Worm (Caenorhabditis elegans) whole organism, L1 larva: ENCODE measurements around the gene frpr-19.

ENCODE experiments used
- C04F5.9 ChIP-seq: sonication (generic microtip); optimal IDR thresholded peaks from 2 replicates; lab custom pipeline; 2016; ENCODE audit warnings: missing genetic modification characterization, missing compliant biosample characterization
- aha-1 ChIP-seq: fragments of 150-350 bp; optimal IDR thresholded peaks from 2 replicates; lab custom pipeline; 2014; ENCODE audit warnings: missing biosample characterization, missing genetic modification characterization
- alr-1 ChIP-seq: fragments of 200-800 bp; sonication (Bioruptor generic); optimal IDR thresholded peaks from 2 replicates; lab custom pipeline; 2018; ENCODE audit warnings: borderline replicate concordance, mild to moderate bottlenecking, missing genetic modification characterization, missing compliant biosample characterization
- ama-1 ChIP-seq: fragments of 150-350 bp; optimal IDR thresholded peaks from 2 replicates; lab custom pipeline; 2014
- ceh-8 ChIP-seq: fragments of 200-800 bp; sonication (Bioruptor generic); optimal IDR thresholded peaks from 2 replicates; lab custom pipeline; 2018; ENCODE audit warnings: mild to moderate bottlenecking, missing genetic modification characterization, moderate library complexity, missing compliant biosample characterization
- ceh-82 ChIP-seq, 3 experiments: fragments of 150-350 bp in 1 of 3; sonication (generic microtip) in 2 of 3; optimal IDR thresholded peaks; 2 replicates each; lab custom pipeline; 2014 to 2017; ENCODE audit warnings: missing biosample characterization in 3 of 3, missing genetic modification characterization in 3 of 3
- ces-1 ChIP-seq: fragments of 150-350 bp; optimal IDR thresholded peaks from 2 replicates; lab custom pipeline; 2014; ENCODE audit warnings: missing biosample characterization, missing genetic modification reagents, missing genetic modification characterization
- dpl-1 ChIP-seq, 3 experiments: fragments of 150-350 bp in 2 of 3; sonication (generic microtip) in 1 of 3; optimal IDR thresholded peaks; 2 replicates each; lab custom pipeline; 2014 to 2017; ENCODE audit warnings: missing biosample characterization in 3 of 3, missing genetic modification characterization in 3 of 3, missing genetic modification reagents in 3 of 3
- dsc-1 ChIP-seq: sonication (generic microtip); optimal IDR thresholded peaks from 2 replicates; lab custom pipeline; 2016; ENCODE audit warnings: mild to moderate bottlenecking, missing genetic modification characterization, missing compliant biosample characterization
- efl-1 ChIP-seq, 4 experiments: fragments of 150-350 bp; optimal IDR thresholded peaks in 3 of 4; peaks in 1 of 4; 1 replicate in 1 of 4; 2 replicates in 3 of 4; lab custom pipeline; 2014; ENCODE audit warnings: missing biosample characterization in 2 of 4, missing genetic modification characterization in 2 of 4, missing genetic modification reagents in 2 of 4
- egl-13 ChIP-seq: sonication (generic microtip); optimal IDR thresholded peaks from 2 replicates; lab custom pipeline; 2016; ENCODE audit warnings: missing genotype, missing genetic modification reagents, missing genetic modification characterization, missing compliant biosample characterization
- elt-2 ChIP-seq: sonication (generic microtip); optimal IDR thresholded peaks from 2 replicates; lab custom pipeline; 2016; ENCODE audit warnings: missing genetic modification characterization, mild to moderate bottlenecking, inconsistent platforms, missing compliant biosample characterization, missing genetic modification reagents
- elt-3 ChIP-seq, 6 experiments: fragments of 150-350 bp in 1 of 6; sonication (generic microtip); optimal IDR thresholded peaks; 2 replicates each; lab custom pipeline; 2017 to 2018; ENCODE audit warnings: missing biosample characterization in 6 of 6, missing genetic modification characterization in 6 of 6, inconsistent platforms in 1 of 6
- ets-5 ChIP-seq: fragments of 200-800 bp; sonication (Bioruptor generic); IDR thresholded peaks from 2 replicates; pipeline ENCODE4 v1.3.6; 2022; ENCODE audit warnings: missing genetic modification characterization, missing compliant biosample characterization
- fkh-10 ChIP-seq: sonication (generic microtip); optimal IDR thresholded peaks from 2 replicates; lab custom pipeline; 2017; ENCODE audit warnings: missing biosample characterization, missing genetic modification reagents, missing genetic modification characterization
- hlh-17 ChIP-seq: fragments of 200-800 bp; sonication (Bioruptor generic); optimal IDR thresholded peaks from 2 replicates; lab custom pipeline; 2018; ENCODE audit warnings: missing genetic modification characterization, mild to moderate bottlenecking, missing compliant biosample characterization, moderate library complexity, borderline replicate concordance
- isw-1 ChIP-seq: fragments of 200-800 bp; sonication (Bioruptor generic); IDR thresholded peaks from 2 replicates; pipeline ENCODE4 v1.3.6; 2022; ENCODE audit warnings: missing genetic modification characterization, missing compliant biosample characterization
- jun-1 ChIP-seq: fragments of 150-350 bp; optimal IDR thresholded peaks from 2 replicates; lab custom pipeline; 2014; ENCODE audit warnings: missing biosample characterization, missing genetic modification reagents, missing genetic modification characterization
- lin-14 ChIP-seq: fragments of 200-800 bp; sonication (Bioruptor generic); optimal IDR thresholded peaks from 2 replicates; lab custom pipeline; 2018; ENCODE audit warnings: mild to moderate bottlenecking, missing genetic modification characterization, moderate library complexity, missing compliant biosample characterization
- lin-35 ChIP-seq, 2 experiments: fragments of 150-350 bp; optimal IDR thresholded peaks; 2 replicates each; lab custom pipeline; 2014; ENCODE audit warnings: missing biosample characterization in 2 of 2, missing genetic modification characterization in 2 of 2, missing genetic modification reagents in 2 of 2
- lin-39 ChIP-seq: fragments of 150-350 bp; optimal IDR thresholded peaks from 2 replicates; lab custom pipeline; 2014; ENCODE audit warnings: missing biosample characterization, missing genetic modification reagents, missing genetic modification characterization
- lir-3 ChIP-seq: sonication (generic microtip); optimal IDR thresholded peaks from 2 replicates; lab custom pipeline; 2016; ENCODE audit warnings: mild to moderate bottlenecking, missing genetic modification characterization, moderate library complexity, missing compliant biosample characterization; ENCODE audit not compliant: poor library complexity
- lsy-2 ChIP-seq, 2 experiments: fragments of 150-350 bp; optimal IDR thresholded peaks; 2 replicates each; lab custom pipeline; 2014; ENCODE audit warnings: missing biosample characterization in 2 of 2, missing genetic modification characterization in 2 of 2
- mdl-1 ChIP-seq, 2 experiments: fragments of 150-350 bp; optimal IDR thresholded peaks; 2 replicates each; lab custom pipeline; 2014 to 2017; ENCODE audit warnings: missing biosample characterization in 2 of 2, missing genetic modification characterization in 2 of 2, inconsistent platforms in 1 of 2
- mep-1 ChIP-seq: fragments of 150-350 bp; optimal IDR thresholded peaks from 2 replicates; lab custom pipeline; 2014; ENCODE audit warnings: missing biosample characterization, missing genetic modification characterization
- nhr-11 ChIP-seq: fragments of 150-350 bp; optimal IDR thresholded peaks from 2 replicates; lab custom pipeline; 2014; ENCODE audit warnings: missing biosample characterization, missing genetic modification characterization
- nhr-20 ChIP-seq: sonication (generic microtip); optimal IDR thresholded peaks from 2 replicates; lab custom pipeline; 2016; ENCODE audit warnings: mild to moderate bottlenecking, missing genetic modification characterization, missing compliant biosample characterization
- nhr-28 ChIP-seq: fragments of 150-350 bp; optimal IDR thresholded peaks from 2 replicates; lab custom pipeline; 2014; ENCODE audit warnings: missing biosample characterization, missing genetic modification characterization
- nhr-47 ChIP-seq: sonication (generic microtip); optimal IDR thresholded peaks from 2 replicates; lab custom pipeline; 2016; ENCODE audit warnings: mild to moderate bottlenecking, missing genetic modification characterization, moderate library complexity, missing compliant biosample characterization
- nhr-71 ChIP-seq: sonication (generic microtip); optimal IDR thresholded peaks from 2 replicates; lab custom pipeline; 2016; ENCODE audit warnings: mild to moderate bottlenecking, missing genetic modification characterization, moderate library complexity, missing compliant biosample characterization
- nhr-77 ChIP-seq: fragments of 150-350 bp; optimal IDR thresholded peaks from 2 replicates; lab custom pipeline; 2014; ENCODE audit warnings: missing biosample characterization, missing genetic modification characterization
- nhr-84 ChIP-seq: sonication (generic microtip); optimal IDR thresholded peaks from 2 replicates; lab custom pipeline; 2017; ENCODE audit warnings: missing biosample characterization, missing genetic modification characterization
- nhr-85 ChIP-seq: sonication (generic microtip); peaks from one replicate; lab custom pipeline; 2016; ENCODE audit warnings: missing genetic modification characterization, inconsistent platforms, missing compliant biosample characterization
- pag-3 ChIP-seq: sonication (generic microtip); optimal IDR thresholded peaks from 2 replicates; lab custom pipeline; 2017; ENCODE audit warnings: missing genetic modification characterization, mild to moderate bottlenecking, missing compliant biosample characterization, antibody characterized with exemption, borderline replicate concordance; ENCODE audit not compliant: insufficient read depth
- pax-3 ChIP-seq: fragments of 200-800 bp; sonication (Bioruptor generic); optimal IDR thresholded peaks from 2 replicates; lab custom pipeline; 2018; ENCODE audit warnings: mild to moderate bottlenecking, missing genetic modification characterization, moderate library complexity, missing compliant biosample characterization
- snu-23 ChIP-seq: sonication (generic microtip); optimal IDR thresholded peaks from 2 replicates; lab custom pipeline; 2016; ENCODE audit warnings: missing genetic modification characterization, missing compliant biosample characterization
- sox-4 ChIP-seq: sonication (generic microtip); optimal IDR thresholded peaks from 2 replicates; lab custom pipeline; 2016; ENCODE audit warnings: missing genetic modification characterization, missing compliant biosample characterization
- swsn-7 ChIP-seq: sonication (generic microtip); optimal IDR thresholded peaks from 2 replicates; lab custom pipeline; 2016; ENCODE audit warnings: missing genetic modification characterization, missing compliant biosample characterization
- tbx-2 ChIP-seq: sonication (generic microtip); optimal IDR thresholded peaks from 2 replicates; lab custom pipeline; 2016; ENCODE audit warnings: missing genetic modification characterization, missing compliant biosample characterization
- unc-30 ChIP-seq: sonication (generic microtip); optimal IDR thresholded peaks from 2 replicates; lab custom pipeline; 2017; ENCODE audit warnings: missing biosample characterization, missing genetic modification characterization
- unc-62 ChIP-seq: fragments of 150-350 bp; optimal IDR thresholded peaks from 2 replicates; lab custom pipeline; 2014; ENCODE audit warnings: missing biosample characterization, missing genetic modification reagents, missing genetic modification characterization
- unc-98 ChIP-seq: fragments of 200-800 bp; sonication (Bioruptor generic); IDR thresholded peaks from 2 replicates; pipeline ENCODE4 v1.3.6; 2022; ENCODE audit warnings: missing genetic modification characterization, missing compliant biosample characterization
- vab-15 ChIP-seq: sonication (generic microtip); optimal IDR thresholded peaks from 2 replicates; lab custom pipeline; 2017; ENCODE audit warnings: missing genotype, mild to moderate bottlenecking, missing genetic modification characterization, missing compliant biosample characterization
- xbp-1 ChIP-seq: sonication (generic microtip); optimal IDR thresholded peaks from 2 replicates; lab custom pipeline; 2016; ENCODE audit warnings: missing genetic modification characterization, missing compliant biosample characterization
- zip-4 ChIP-seq: fragments of 200-800 bp; sonication (Bioruptor generic); optimal IDR thresholded peaks from 2 replicates; lab custom pipeline; 2018; ENCODE audit warnings: mild to moderate bottlenecking, missing genetic modification characterization, moderate library complexity, missing compliant biosample characterization
- ztf-11 ChIP-seq, 2 experiments: sonication (generic microtip); optimal IDR thresholded peaks; 2 replicates each; lab custom pipeline; 2016 to 2017; ENCODE audit warnings: missing genetic modification characterization in 2 of 2, missing biosample characterization in 1 of 2, missing compliant biosample characterization in 1 of 2

Gene frpr-19

DNA sequence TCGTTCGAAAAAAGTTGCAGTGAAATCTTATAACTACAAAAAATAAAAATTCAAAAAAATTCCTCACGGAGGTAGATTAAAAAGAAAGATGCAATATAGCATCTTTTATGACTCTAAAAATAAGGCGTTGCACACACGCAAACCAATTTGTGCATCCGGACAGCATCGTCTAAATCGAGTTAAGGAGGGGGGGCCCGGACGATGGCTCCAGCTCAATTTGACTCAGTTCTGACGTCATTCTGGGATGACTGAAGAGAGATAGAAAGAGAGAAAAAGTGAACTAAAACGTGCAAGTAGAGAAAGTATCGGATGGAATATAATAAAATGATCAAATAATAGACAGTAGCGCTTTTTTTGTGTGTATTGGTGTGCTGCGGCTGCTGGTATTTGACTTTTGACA lies 15.5 kb downstream of the frpr-19 start:
- TF ChIP-seq nhr-47 (peak; percentile 55), egl-13 (peak; percentile 21), mdl-1 (tag; optimal IDR thresholded peaks at IDR 0.05; lab: Kevin White, UChicago) (no peak), sox-4 (tag; lab: Kevin White, UChicago) (no peak), efl-1 (optimal IDR thresholded peaks at IDR 0.05; lab: Kevin White, UChicago) (no peak), efl-1 (GFP tag; optimal IDR thresholded peaks at IDR 0.05 in 1 of 2; lab: Kevin White, UChicago) (no peak), aha-1 (tag; lab: Kevin White, UChicago) (no peak), nhr-71 (tag; lab: Kevin White, UChicago) (peak; percentile 63), elt-3 (tag; optimal IDR thresholded peaks at IDR 0.05; lab: Kevin White, UChicago) (no peak), ama-1 (no peak), ces-1 (GFP tag; lab: Kevin White, UChicago) (peak; percentile 93), unc-30 (tag; lab: Kevin White, UChicago) (no peak), fkh-10 (GFP tag; lab: Kevin White, UChicago) (peak; percentile 41), nhr-85 (tag; lab: Kevin White, UChicago) (no peak), lin-14 (GFP tag; lab: Kevin White, UChicago) (peak; percentile 94), nhr-84 (tag; lab: Kevin White, UChicago) (no peak), swsn-7 (peak; percentile 33), nhr-28 (no peak), pag-3 (no peak), jun-1 (tag; lab: Kevin White, UChicago) (no peak), mep-1 (tag; lab: Kevin White, UChicago) (peak; percentile 23), lin-39 (tag; lab: Kevin White, UChicago) (no peak), lsy-2 (tag; optimal IDR thresholded peaks at IDR 0.05; lab: Kevin White, UChicago) (peak; percentile 3 to 36), lir-3 (no peak), hlh-17 (no peak), unc-62 (no peak), isw-1 (GFP tag; lab: Robert Waterston, UW) (no peak), tbx-2 (tag; lab: Kevin White, UChicago) (peak; percentile 46), lin-35 (GFP tag; optimal IDR thresholded peaks at IDR 0.05; lab: Kevin White, UChicago) (peak in 1 of 2 experiments; percentile 5), nhr-11 (no peak), zip-4 (GFP tag; lab: Kevin White, UChicago) (no peak), snu-23 (GFP tag; lab: Kevin White, UChicago) (peak; percentile 27), dsc-1 (tag; lab: Kevin White, UChicago) (no peak), ceh-8 (GFP tag; lab: Kevin White, UChicago) (peak; percentile 31), nhr-20 (tag; lab: Kevin White, UChicago) (no peak), ztf-11 (tag; optimal IDR thresholded peaks at IDR 0.05; lab: Kevin White, UChicago) (no peak), ceh-82 (tag; optimal IDR thresholded peaks at IDR 0.05; lab: Kevin White, UChicago) (peak in 2 of 3 experiments; percentile 16 to 30), unc-98 (GFP tag; lab: Robert Waterston, UW) (no peak), xbp-1 (tag; lab: Kevin White, UChicago) (peak; percentile 22), pax-3 (tag; lab: Kevin White, UChicago) (no peak)

DNA sequence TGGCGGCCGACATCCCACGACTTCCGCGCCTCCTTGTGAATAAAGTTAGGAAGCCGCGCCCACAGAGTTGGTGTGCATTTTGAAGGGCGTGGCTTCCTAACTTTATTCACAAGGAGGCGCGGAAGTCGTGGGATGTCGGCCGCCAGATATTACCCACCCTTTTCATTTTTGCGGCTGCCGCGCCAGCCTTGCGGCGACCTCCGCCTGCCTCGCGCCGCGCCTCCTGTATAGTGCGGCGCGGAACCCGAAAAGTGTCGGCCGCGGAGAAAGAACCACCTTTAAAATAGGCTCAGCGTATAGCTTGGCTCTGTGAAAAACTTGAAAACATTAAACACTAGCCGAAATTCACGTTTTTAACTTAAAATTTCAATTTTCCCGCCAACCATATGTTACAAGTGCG lies 18.0 kb downstream of the frpr-19 start:
- TF ChIP-seq vab-15 (tag; lab: Kevin White, UChicago) (no peak), nhr-28 (no peak), fkh-10 (GFP tag; lab: Kevin White, UChicago) (no peak), lin-14 (GFP tag; lab: Kevin White, UChicago) (no peak), ceh-82 (tag; optimal IDR thresholded peaks at IDR 0.05; lab: Kevin White, UChicago) (no peak), dsc-1 (tag; lab: Kevin White, UChicago) (no peak), dpl-1 (GFP tag; optimal IDR thresholded peaks at IDR 0.05; lab: Kevin White, UChicago) (no peak), elt-2 (tag; lab: Kevin White, UChicago) (no peak), ets-5 (GFP tag; lab: Robert Waterston, UW) (no peak), alr-1 (no peak), swsn-7 (no peak), nhr-77 (tag; lab: Kevin White, UChicago) (no peak), xbp-1 (tag; lab: Kevin White, UChicago) (no peak), C04F5.9 (tag; lab: Kevin White, UChicago) (no peak)
